Worm (Caenorhabditis elegans) whole organism, L4 larva: Measurements from ENCODE around the gene F25B5.5.

ENCODE experiments used
- F10B5.3 ChIP-seq: sonication (generic microtip); optimal IDR thresholded peaks from 2 replicates; lab custom pipeline; 2016; ENCODE audit warnings: mild to moderate bottlenecking, missing genetic modification characterization, missing compliant biosample characterization
- Y75B8A.6 ChIP-seq: fragments of 200-800 bp; sonication (Bioruptor generic); IDR thresholded peaks from 2 replicates; pipeline ENCODE4 v1.3.6; 2022; ENCODE audit warnings: missing genetic modification reagents, missing genetic modification characterization, missing compliant biosample characterization
- ama-1 ChIP-seq: fragments of 150-350 bp; optimal IDR thresholded peaks from 2 replicates; lab custom pipeline; 2014; ENCODE audit warnings: inconsistent platforms, mixed read lengths
- daf-8 ChIP-seq: fragments of 200-800 bp; sonication (Bioruptor generic); IDR thresholded peaks from 2 replicates; pipeline ENCODE4 v1.3.6; 2022; ENCODE audit warnings: missing genetic modification characterization, missing compliant biosample characterization
- duxl-1 ChIP-seq: sonication (generic microtip); optimal IDR thresholded peaks from 2 replicates; lab custom pipeline; 2016; ENCODE audit warnings: mild to moderate bottlenecking, missing genetic modification characterization, moderate library complexity, missing compliant biosample characterization; ENCODE audit not compliant: poor library complexity
- fkh-10 ChIP-seq: fragments of 150-350 bp; optimal IDR thresholded peaks from 2 replicates; lab custom pipeline; 2014; ENCODE audit warnings: missing biosample characterization, missing genetic modification reagents, missing genetic modification characterization
- lin-13 ChIP-seq: fragments of 150-350 bp; optimal IDR thresholded peaks from 2 replicates; lab custom pipeline; 2014; ENCODE audit warnings: missing biosample characterization, missing genetic modification reagents, missing genetic modification characterization
- madf-5 ChIP-seq, 2 experiments: fragments of 200-800 bp; sonication (Bioruptor generic); IDR thresholded peaks; 2 replicates each; pipeline ENCODE4 v1.3.6; 2022; ENCODE audit warnings: missing compliant biosample characterization in 2 of 2, missing genetic modification characterization in 2 of 2
- nhr-28 ChIP-seq: fragments of 150-350 bp; optimal IDR thresholded peaks from 2 replicates; lab custom pipeline; 2014; ENCODE audit warnings: missing biosample characterization, missing genetic modification characterization
- nhr-41 ChIP-seq: fragments of 200-800 bp; sonication (Bioruptor generic); IDR thresholded peaks from 2 replicates; pipeline ENCODE4 v1.3.6; 2022; ENCODE audit warnings: missing genetic modification reagents, missing genetic modification characterization, missing compliant biosample characterization
- pha-4 ChIP-seq, 2 experiments: fragments of 150-350 bp in 1 of 2; fragments of 200-800 bp in 1 of 2; sonication (Bioruptor generic) in 1 of 2; IDR thresholded peaks in 1 of 2; optimal IDR thresholded peaks in 1 of 2; 2 replicates each; pipeline versions ENCODE4 v1.3.6 to Lab custom; 2014 to 2022; ENCODE audit warnings: missing genetic modification characterization in 2 of 2, missing genetic modification reagents in 2 of 2, missing biosample characterization in 1 of 2, missing compliant biosample characterization in 1 of 2
- skn-1 ChIP-seq: fragments of 150-350 bp; optimal IDR thresholded peaks from 2 replicates; lab custom pipeline; 2014; ENCODE audit warnings: missing biosample characterization, missing genetic modification characterization
- tag-97 ChIP-seq: fragments of 200-800 bp; sonication (Bioruptor generic); IDR thresholded peaks from 2 replicates; pipeline ENCODE4 v1.3.6; 2022; ENCODE audit warnings: missing genetic modification characterization, missing compliant biosample characterization
- ztf-11 ChIP-seq: fragments of 150-350 bp; optimal IDR thresholded peaks from 2 replicates; lab custom pipeline; 2014; ENCODE audit warnings: missing biosample characterization, missing genetic modification characterization

- TF ChIP-seq duxl-1 (tag; lab: Kevin White, UChicago) (no peak), Y75B8A.6 (no peak), nhr-28 (no peak), lin-13 (GFP tag; lab: Kevin White, UChicago) (no peak), ama-1 (lab: Kevin White, UChicago) (no peak), tag-97 (GFP tag; lab: Robert Waterston, UW) (no peak), nhr-41 (GFP tag; lab: Robert Waterston, UW) (no peak), F10B5.3 (tag; lab: Kevin White, UChicago) (no peak), skn-1 (tag; lab: Kevin White, UChicago) (no peak), ztf-11 (tag; lab: Kevin White, UChicago) (no peak), pha-4 (GFP tag; IDR thresholded peaks at IDR 0.05; lab: Robert Waterston, UW) (no peak), pha-4 (tag; optimal IDR thresholded peaks at IDR 0.05; lab: Kevin White, UChicago) (no peak), madf-5 (GFP tag; IDR thresholded peaks at IDR 0.05; lab: Robert Waterston, UW) (no peak), daf-8 (GFP tag; lab: Robert Waterston, UW) (no peak), fkh-10 (GFP tag; lab: Kevin White, UChicago) (no peak)
Measured at ce11 chrIII:5948986-5949385, 3.1 kb upstream of the F25B5.5 start.
